Fruit fly (Drosophila melanogaster): ENCODE data around the gene bcd.
A peak's percentile ranks its signal among the peaks of the same experiment; 100 is the strongest.

The bcd gene

DNA sequence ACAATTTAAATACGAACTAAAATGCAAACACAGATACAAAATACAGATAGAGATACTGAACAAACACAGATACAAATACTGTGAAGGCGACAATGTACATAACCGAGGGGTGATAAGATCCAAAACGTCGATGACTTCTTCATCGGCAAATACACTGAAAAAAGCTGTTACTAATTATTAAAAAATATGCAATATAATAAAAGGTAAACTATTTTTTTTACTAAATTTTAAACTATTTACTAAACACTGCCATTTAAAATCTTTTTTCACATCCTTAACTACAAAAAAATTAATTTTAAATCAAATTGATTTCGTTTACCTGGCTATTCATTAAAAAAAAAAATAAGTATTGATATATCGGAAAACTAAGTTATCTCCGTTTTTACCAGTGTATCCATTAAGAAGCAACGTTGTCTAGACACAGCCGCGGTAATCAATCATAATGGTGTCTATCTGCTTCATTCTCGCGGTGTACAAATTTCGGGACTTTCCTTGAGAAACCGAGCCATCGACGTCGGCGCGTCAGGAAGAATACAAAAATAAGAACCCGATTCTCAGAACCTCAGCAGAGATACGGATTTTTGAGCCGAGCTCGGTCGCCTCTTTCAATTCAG lies 3.6 kb upstream of the bcd start (continued):
- no peak for TF ChIP-seq inv (GFP tag; IDR thresholded peaks at IDR 0.05; ENCODE audit: partially characterized antibody)
- TF ChIP-seq CG6765 (GFP tag; optimal IDR thresholded peaks at IDR 0.05), result no peak
- no peak for TF ChIP-seq CG42726 (GFP tag; IDR thresholded peaks at IDR 0.05; ENCODE audit: partially characterized antibody)
- peak; percentile 75 for TF ChIP-seq CG17385 (GFP tag; optimal IDR thresholded peaks at IDR 0.05)
- TF ChIP-seq CG13894 (tag; optimal IDR thresholded peaks at IDR 0.05), result no peak
- TF ChIP-seq Hr3 (GFP tag; optimal IDR thresholded peaks at IDR 0.05), result peak; percentile 86
- TF ChIP-seq Dref (GFP tag; IDR thresholded peaks at IDR 0.05), result no peak
- TF ChIP-seq wor (GFP tag; IDR thresholded peaks at IDR 0.05), result peak; percentile 45; the same call in 1 of the 2 replicates
- peak; percentile 87 for TF ChIP-seq CG10209 (GFP tag; optimal IDR thresholded peaks at IDR 0.05)
- TF ChIP-seq crol (GFP tag; IDR thresholded peaks at IDR 0.05), result no peak
- peak; percentile 97 for TF ChIP-seq gsb-n (tag; optimal IDR thresholded peaks at IDR 0.05)
- TF ChIP-seq dati (GFP tag; IDR thresholded peaks at IDR 0.05), result no peak
- no peak for TF ChIP-seq Tbp (GFP tag; optimal IDR thresholded peaks at IDR 0.05)
- TF ChIP-seq Dip3 (GFP tag; optimal IDR thresholded peaks at IDR 0.05), result no peak
- peak; percentile 18 for TF ChIP-seq cwo (GFP tag; optimal IDR thresholded peaks at IDR 0.05)
- TF ChIP-seq exex (tag; optimal IDR thresholded peaks at IDR 0.05), result peak; percentile 9
- peak; percentile 98 for TF ChIP-seq CG2712 (tag; optimal IDR thresholded peaks at IDR 0.05)
- peak; percentile 21 to 58 for TF ChIP-seq Pdp1 (GFP tag; optimal IDR thresholded peaks at IDR 0.05)
- peak; percentile 93 for TF ChIP-seq CG4404 (GFP tag; IDR thresholded peaks at IDR 0.05)
- peak; percentile 26 for TF ChIP-seq fd3F (GFP tag; optimal IDR thresholded peaks at IDR 0.05)
- TF ChIP-seq Oli (tag; optimal IDR thresholded peaks at IDR 0.05), result peak; percentile 87
- peak in 1 of 3 experiments; percentile 92 for TF ChIP-seq Stat92E (GFP tag; optimal IDR thresholded peaks at IDR 0.05)
- TF ChIP-seq ttk (GFP tag; IDR thresholded peaks at IDR 0.05), result peak; percentile 57; the same call in 1 of the 2 replicates
- TF ChIP-seq corto (GFP tag; optimal IDR thresholded peaks at IDR 0.05), result no peak
- TF ChIP-seq Ptx1 (GFP tag; IDR thresholded peaks at IDR 0.05), result peak; percentile 73
- peak; percentile 73 for TF ChIP-seq Hsf (GFP tag; optimal IDR thresholded peaks at IDR 0.05)
- TF ChIP-seq jing (GFP tag; optimal IDR thresholded peaks at IDR 0.05), result peak; percentile 12
- TF ChIP-seq jumu (GFP tag; optimal IDR thresholded peaks at IDR 0.05), result peak; percentile 26
- no peak for TF ChIP-seq Neu2 (GFP tag; optimal IDR thresholded peaks at IDR 0.05; ENCODE audit: borderline replicate concordance)
- peak; percentile 95 for TF ChIP-seq Ssrp (tag; optimal IDR thresholded peaks at IDR 0.05)
- no peak for TF ChIP-seq Dll (GFP tag; IDR thresholded peaks at IDR 0.05; ENCODE audit: partially characterized antibody)
- no peak for TF ChIP-seq CG14860 (GFP tag; IDR thresholded peaks at IDR 0.05; ENCODE audit: partially characterized antibody)
- TF ChIP-seq ara (GFP tag; IDR thresholded peaks at IDR 0.05), result peak; percentile 78
- TF ChIP-seq bbx (GFP tag; IDR thresholded peaks at IDR 0.05; ENCODE audit: partially characterized antibody), result no peak
- TF ChIP-seq CG7963 (GFP tag; IDR thresholded peaks at IDR 0.05; ENCODE audit: partially characterized antibody), result no peak
- no peak for TF ChIP-seq pzg (GFP tag; optimal IDR thresholded peaks at IDR 0.05)
- no peak for TF ChIP-seq sna (GFP tag; IDR thresholded peaks at IDR 0.05; ENCODE audit: partially characterized antibody)
- peak; percentile 18 for TF ChIP-seq BtbVII (GFP tag; optimal IDR thresholded peaks at IDR 0.05)
- peak; percentile 98 for TF ChIP-seq zf30C (GFP tag; optimal IDR thresholded peaks at IDR 0.05)
- peak; percentile 48 for TF ChIP-seq CG10147 (GFP tag; optimal IDR thresholded peaks at IDR 0.05)
- peak; percentile 95 for TF ChIP-seq gcm (GFP tag; optimal IDR thresholded peaks at IDR 0.05)
- TF ChIP-seq Gug (GFP tag; IDR thresholded peaks at IDR 0.05), result no peak; the same call in 3 of the 4 replicates
- TF ChIP-seq Eip74EF (GFP tag; optimal IDR thresholded peaks at IDR 0.05), result peak in 1 of 2 experiments; percentile 84
- TF ChIP-seq Sry-β (GFP tag; optimal IDR thresholded peaks at IDR 0.05), result peak; percentile 25
- peak; percentile 23; the same call in 1 of the 2 replicates for TF ChIP-seq CG11696 (GFP tag; IDR thresholded peaks at IDR 0.05)
- peak; percentile 40; the same call in 1 of the 2 replicates for TF ChIP-seq CG9215 (GFP tag; IDR thresholded peaks at IDR 0.05)
- TF ChIP-seq Hr39 (optimal IDR thresholded peaks at IDR 0.05), result no peak
- TF ChIP-seq z (GFP tag; IDR thresholded peaks at IDR 0.05), result no peak

Data from whole organism, embryonic.